Fruit fly (Drosophila melanogaster): ENCODE measurements around the gene CG14218.

The CG14218 gene

dm6 chrX:19531642-19532041 lies 50.1 kb downstream of the CG14218 start, which contains the start of gene CG12231:
CG12231 (minus strand) TSS chrX:19531742.
- TF ChIP-seq insv (optimal IDR thresholded peaks at IDR 0.05) (no peak), ttk (optimal IDR thresholded peaks at IDR 0.05) (no peak), h (optimal IDR thresholded peaks at IDR 0.05) (no peak), Sin3A (optimal IDR thresholded peaks at IDR 0.05) (no peak), Myc (optimal IDR thresholded peaks at IDR 0.05) (no peak), psq (optimal IDR thresholded peaks at IDR 0.05) (no peak)
